Fruit fly (Drosophila melanogaster) S2 (cell line): ENCODE data around the gene C901.
"Not testable (repeated sequence)": the region's sequence is repeated elsewhere in the genome, so short reads cannot be mapped to it uniquely, and the experiment has no call there.

Experiments used
- CG8478 ChIP-seq: fragments of >200 bp; optimal IDR thresholded peaks from 2 replicates; lab custom pipeline; 2018
- CTCF ChIP-seq, 2 experiments: fragments of >200 bp; optimal IDR thresholded peaks; 2 replicates each; lab custom pipeline; 2018

DNA sequence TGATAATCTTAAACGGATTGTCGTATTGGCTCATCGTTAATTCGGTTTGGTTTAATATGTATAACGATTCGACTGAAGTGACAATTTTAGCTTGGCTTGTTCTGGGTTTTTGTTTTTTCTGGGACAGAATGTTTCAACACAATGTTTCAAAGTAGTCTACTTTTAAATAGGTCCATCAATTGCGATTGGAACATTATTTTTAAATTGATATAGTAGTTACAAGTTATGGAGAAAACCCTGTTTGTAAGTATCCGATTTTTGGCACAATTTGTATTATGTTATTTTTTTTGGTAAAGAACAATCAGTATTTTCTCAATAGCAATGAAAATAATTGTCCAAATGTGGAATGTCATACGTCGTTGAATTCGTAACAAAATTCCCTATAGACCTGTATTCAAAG is 16.0 kb downstream of the C901 start, which contains the start of gene Rab9Fa:
- not testable (repeated sequence) for TF ChIP-seq CTCF (optimal IDR thresholded peaks at IDR 0.05; lab: Kevin White, UChicago); CG8478 (lab: Kevin White, UChicago)
